Fruit fly (Drosophila melanogaster) whole organism, pupa: Measurements from ENCODE around the gene Sbds.

Experiments
- CG10348 ChIP-seq: fragments of 200-800 bp; sonication (Bioruptor generic); IDR thresholded peaks from 2 replicates; pipeline ENCODE4 v1.3.6; 2022; ENCODE audit warnings: missing biosample characterization, missing genetic modification characterization
- CG12605 ChIP-seq: fragments of 200-800 bp; sonication (Bioruptor generic); IDR thresholded peaks from 2 replicates; pipeline ENCODE4 v1.3.6; 2022; ENCODE audit warnings: missing biosample characterization, missing genetic modification characterization
- CG13204 ChIP-seq: fragments of 200-800 bp; sonication (Bioruptor generic); optimal IDR thresholded peaks from 2 replicates; lab custom pipeline; 2018; ENCODE audit warnings: missing biosample characterization, mild to moderate bottlenecking, missing genetic modification characterization, moderate library complexity
- CG14655 ChIP-seq: fragments of 200-800 bp; sonication (Bioruptor generic); optimal IDR thresholded peaks from 3 replicates; lab custom pipeline; 2017; ENCODE audit warnings: mild to moderate bottlenecking, missing biosample characterization, missing genetic modification reagents, missing genetic modification characterization
- CG15710 ChIP-seq: fragments of 200-800 bp; sonication (Bioruptor generic); optimal IDR thresholded peaks from 2 replicates; lab custom pipeline; 2018; ENCODE audit warnings: missing biosample characterization, mild to moderate bottlenecking, missing genetic modification characterization, moderate library complexity
- CG17806 ChIP-seq: fragments of 200-800 bp; sonication (Bioruptor generic); optimal IDR thresholded peaks from 2 replicates; lab custom pipeline; 2018; ENCODE audit warnings: missing biosample characterization, mild to moderate bottlenecking, missing genetic modification characterization, moderate library complexity
- CG32121 ChIP-seq: fragments of 200-800 bp; sonication (Bioruptor generic); IDR thresholded peaks from 2 replicates; pipeline ENCODE4 v1.3.6; 2022; ENCODE audit warnings: missing biosample characterization, missing genetic modification characterization
- CG34367 ChIP-seq: fragments of 200-800 bp; sonication (Bioruptor generic); optimal IDR thresholded peaks from 2 replicates; lab custom pipeline; 2018; ENCODE audit warnings: missing biosample characterization, mild to moderate bottlenecking, missing genetic modification characterization
- CG4496 ChIP-seq: fragments of 200-800 bp; sonication (Bioruptor generic); IDR thresholded peaks from 3 replicates; pipeline ENCODE4 v1.3.6; 2022; ENCODE audit warnings: missing biosample characterization, missing genetic modification characterization
- CG8159 ChIP-seq: fragments of 200-800 bp; sonication (Bioruptor generic); optimal IDR thresholded peaks from 3 replicates; lab custom pipeline; 2018; ENCODE audit warnings: missing biosample characterization, mild to moderate bottlenecking, missing genetic modification characterization, moderate library complexity
- CG8301 ChIP-seq: fragments of 200-800 bp; sonication (Bioruptor generic); optimal IDR thresholded peaks from 2 replicates; lab custom pipeline; 2018; ENCODE audit warnings: missing biosample characterization, mild to moderate bottlenecking, missing genetic modification characterization
- CG9948 ChIP-seq: fragments of 200-800 bp; sonication (Bioruptor generic); optimal IDR thresholded peaks from 2 replicates; lab custom pipeline; 2018; ENCODE audit warnings: missing biosample characterization, mild to moderate bottlenecking, missing genetic modification characterization, moderate library complexity
- D1 ChIP-seq: fragments of 200-800 bp; sonication (Bioruptor generic); optimal IDR thresholded peaks from 2 replicates; lab custom pipeline; 2018; ENCODE audit warnings: missing biosample characterization, mild to moderate bottlenecking, missing genetic modification characterization, moderate library complexity
- EcR ChIP-seq: fragments of 200-800 bp; sonication (Bioruptor generic); optimal IDR thresholded peaks from 3 replicates; lab custom pipeline; 2019; ENCODE audit warnings: missing biosample characterization, missing genetic modification characterization, mild to moderate bottlenecking, moderate library complexity, missing genetic modification reagents
- Ets98B ChIP-seq: fragments of 200-800 bp; sonication (Bioruptor generic); IDR thresholded peaks from 2 replicates; pipeline ENCODE4 v1.3.6; 2022; ENCODE audit warnings: missing biosample characterization, missing genetic modification characterization
- Pif1A ChIP-seq: fragments of 200-800 bp; sonication (Bioruptor generic); optimal IDR thresholded peaks from 3 replicates; lab custom pipeline; 2016; ENCODE audit warnings: missing biosample characterization, missing genetic modification characterization
- Pif1B ChIP-seq: fragments of 200-800 bp; sonication (Bioruptor generic); optimal IDR thresholded peaks from 3 replicates; lab custom pipeline; 2016; ENCODE audit warnings: missing biosample characterization, missing genetic modification characterization
- Snoo ChIP-seq: fragments of 200-800 bp; sonication (Bioruptor generic); optimal IDR thresholded peaks from 3 replicates; lab custom pipeline; 2017; ENCODE audit warnings: missing biosample characterization, mild to moderate bottlenecking, missing genetic modification characterization, inconsistent platforms
- fd96Ca ChIP-seq: fragments of 200-800 bp; sonication (Bioruptor generic); IDR thresholded peaks from 3 replicates; pipeline ENCODE4 v1.3.6; 2022; ENCODE audit warnings: missing biosample characterization, missing genetic modification characterization
- gl ChIP-seq: fragments of 200-800 bp; sonication (Bioruptor generic); optimal IDR thresholded peaks from 2 replicates; lab custom pipeline; 2018; ENCODE audit warnings: missing biosample characterization, mild to moderate bottlenecking, missing genetic modification characterization
- rn ChIP-seq: fragments of 200-800 bp; sonication (Bioruptor generic); IDR thresholded peaks from 2 replicates; pipeline ENCODE4 v1.3.6; 2022; ENCODE audit warnings: missing biosample characterization, missing genetic modification characterization

Gene Sbds

dm6 chr3L:6731077-6731476, 21.6 kb upstream of the Sbds start:
- no peak for TF ChIP-seq fd96Ca (GFP tag; lab: Robert Waterston, UW)
- TF ChIP-seq Snoo (tag; lab: Kevin White, UChicago), result no peak
- peak; percentile 69 for TF ChIP-seq CG12605 (GFP tag; lab: Robert Waterston, UW)
- no peak for TF ChIP-seq CG14655 (GFP tag; lab: Kevin White, UChicago)
- no peak for TF ChIP-seq CG15710 (tag; lab: Kevin White, UChicago)
- TF ChIP-seq gl, result no peak
- TF ChIP-seq rn, result no peak

dm6 chr3L:6742110-6742718, 10.5 kb upstream of the Sbds start:
- TF ChIP-seq CG8301 (tag; lab: Kevin White, UChicago) (no peak), fd96Ca (GFP tag; lab: Robert Waterston, UW) (peak; percentile 41; the same call in 1 of the 3 replicates), CG17806 (tag; lab: Kevin White, UChicago) (no peak), CG34367 (no peak), CG10348 (no peak), Ets98B (GFP tag; lab: Robert Waterston, UW) (peak; percentile 44; the same call in 1 of the 2 replicates), D1 (no peak), CG13204 (GFP tag; lab: Kevin White, UChicago) (no peak), CG4496 (peak; percentile 55; the same call in 1 of the 3 replicates), gl (no peak), Pif1A (no peak), CG14655 (GFP tag; lab: Kevin White, UChicago) (no peak), CG8159 (tag; lab: Kevin White, UChicago) (no peak), CG15710 (tag; lab: Kevin White, UChicago) (no peak), CG12605 (GFP tag; lab: Robert Waterston, UW) (no peak), CG9948 (no peak), Snoo (tag; lab: Kevin White, UChicago) (no peak), CG32121 (GFP tag; lab: Robert Waterston, UW) (0 out of 2 replicates have a peak, but pooled peaks have one; percentile 28), EcR (no peak), rn (no peak), Pif1B (GFP tag; lab: Kevin White, UChicago) (no peak)

- TF ChIP-seq rn, result no peak
- no peak for TF ChIP-seq CG34367
- TF ChIP-seq CG12605 (GFP tag; lab: Robert Waterston, UW), result no peak
- TF ChIP-seq Pif1A, result no peak
- TF ChIP-seq CG13204 (GFP tag; lab: Kevin White, UChicago), result no peak
- peak; percentile 51; the same call in 2 of the 3 replicates for TF ChIP-seq CG4496
- no peak for TF ChIP-seq CG8301 (tag; lab: Kevin White, UChicago)
- no peak for TF ChIP-seq CG14655 (GFP tag; lab: Kevin White, UChicago)
- TF ChIP-seq EcR, result no peak
- TF ChIP-seq CG10348, result no peak
- peak; percentile 14 for TF ChIP-seq CG9948
- TF ChIP-seq CG15710 (tag; lab: Kevin White, UChicago), result peak; percentile 23
- TF ChIP-seq fd96Ca (GFP tag; lab: Robert Waterston, UW), result peak; percentile 58; the same call in 1 of the 3 replicates
- TF ChIP-seq CG32121 (GFP tag; lab: Robert Waterston, UW), result no peak
- TF ChIP-seq Pif1B (GFP tag; lab: Kevin White, UChicago), result no peak
- TF ChIP-seq CG17806 (tag; lab: Kevin White, UChicago), result no peak
- no peak; the same call in 1 of the 2 replicates for TF ChIP-seq Ets98B (GFP tag; lab: Robert Waterston, UW)
- TF ChIP-seq Snoo (tag; lab: Kevin White, UChicago), result no peak
- no peak for TF ChIP-seq gl
- no peak for TF ChIP-seq D1
- TF ChIP-seq CG8159 (tag; lab: Kevin White, UChicago), result peak; percentile 8
These were observed 9.8 kb upstream of the Sbds start, which contains the start of gene dikar for dm6 chr3L:6742974-6743345. TSS of gene dikar (minus strand) at chr3L:6743164.

dm6 chr3L:6743346-6744165, 9.2 kb upstream of the Sbds start:
- TF ChIP-seq rn, result no peak
- no peak for TF ChIP-seq Pif1B (GFP tag; lab: Kevin White, UChicago)
- TF ChIP-seq CG4496, result 0 out of 3 replicates have a peak, but pooled peaks have one; percentile 28
- TF ChIP-seq gl, result no peak
- TF ChIP-seq fd96Ca (GFP tag; lab: Robert Waterston, UW), result peak; percentile 31; the same call in 1 of the 3 replicates
- no peak for TF ChIP-seq CG15710 (tag; lab: Kevin White, UChicago)
- TF ChIP-seq CG9948, result no peak
- peak; percentile 8 for TF ChIP-seq CG34367
- peak; percentile 3 for TF ChIP-seq EcR
- TF ChIP-seq D1, result no peak
- TF ChIP-seq Ets98B (GFP tag; lab: Robert Waterston, UW), result peak; percentile 27

- TF ChIP-seq CG32121 (GFP tag; lab: Robert Waterston, UW) (no peak; the same call in 1 of the 2 replicates), CG10348 (no peak), EcR (no peak), Pif1B (GFP tag; lab: Kevin White, UChicago) (no peak), D1 (no peak), CG34367 (no peak), CG8159 (tag; lab: Kevin White, UChicago) (peak; percentile 28), CG9948 (no peak), CG12605 (GFP tag; lab: Robert Waterston, UW) (0 out of 2 replicates have a peak, but pooled peaks have one; percentile 17), CG4496 (peak; percentile 55; the same call in 1 of the 3 replicates), CG14655 (GFP tag; lab: Kevin White, UChicago) (no peak), Snoo (tag; lab: Kevin White, UChicago) (peak; percentile 47), CG15710 (tag; lab: Kevin White, UChicago) (peak; percentile 48), rn (no peak), CG17806 (tag; lab: Kevin White, UChicago) (no peak), Pif1A (no peak), Ets98B (GFP tag; lab: Robert Waterston, UW) (peak; percentile 31; the same call in 1 of the 2 replicates), fd96Ca (GFP tag; lab: Robert Waterston, UW) (no peak), CG13204 (GFP tag; lab: Kevin White, UChicago) (no peak), CG8301 (tag; lab: Kevin White, UChicago) (no peak), gl (no peak)
These were observed 5.6 kb upstream of the Sbds start for dm6 chr3L:6747127-6747526.
